Worm (Caenorhabditis elegans) whole organism, late embryonic: ENCODE data around the gene gck-4.

Source experiments
- C08G9.2 ChIP-seq: sonication (generic microtip); optimal IDR thresholded peaks from 2 replicates; lab custom pipeline; 2016; ENCODE audit warnings: mild to moderate bottlenecking, missing genetic modification characterization, moderate library complexity, missing compliant biosample characterization
- C38D4.7 ChIP-seq: fragments of 200-800 bp; sonication (Bioruptor generic); optimal IDR thresholded peaks from 2 replicates; lab custom pipeline; 2018; ENCODE audit warnings: mild to moderate bottlenecking, missing genetic modification characterization, moderate library complexity, missing compliant biosample characterization
- F13H6.1 ChIP-seq: sonication (generic microtip); optimal IDR thresholded peaks from 2 replicates; lab custom pipeline; 2016; ENCODE audit warnings: missing genetic modification characterization, missing compliant biosample characterization
- K02D7.2 ChIP-seq: sonication (generic microtip); optimal IDR thresholded peaks from 2 replicates; lab custom pipeline; 2017; ENCODE audit warnings: mild to moderate bottlenecking, missing genetic modification characterization, missing compliant biosample characterization
- K09A11.1 ChIP-seq: sonication (generic microtip); optimal IDR thresholded peaks from 2 replicates; lab custom pipeline; 2017; ENCODE audit warnings: antibody characterized with exemption, mild to moderate bottlenecking, missing genetic modification characterization, missing compliant biosample characterization; ENCODE audit not compliant: insufficient read depth
- T23F11.4 ChIP-seq: fragments of 200-800 bp; sonication (Bioruptor generic); optimal IDR thresholded peaks from 2 replicates; lab custom pipeline; 2018; ENCODE audit warnings: mild to moderate bottlenecking, missing genetic modification characterization, missing compliant biosample characterization
- ahr-1 ChIP-seq: sonication (generic microtip); optimal IDR thresholded peaks from 2 replicates; lab custom pipeline; 2016; ENCODE audit warnings: missing genetic modification characterization, missing compliant biosample characterization
- ama-1 ChIP-seq: fragments of 150-350 bp; optimal IDR thresholded peaks from 2 replicates; lab custom pipeline; 2014
- ceh-14 ChIP-seq: sonication (generic microtip); optimal IDR thresholded peaks from 2 replicates; lab custom pipeline; 2016; ENCODE audit warnings: missing genotype, missing genetic modification characterization, missing compliant biosample characterization
- ceh-18 ChIP-seq: sonication (generic microtip); optimal IDR thresholded peaks from 2 replicates; lab custom pipeline; 2016; ENCODE audit warnings: missing genetic modification characterization, missing compliant biosample characterization
- ceh-22 ChIP-seq: sonication (generic microtip); optimal IDR thresholded peaks from 2 replicates; lab custom pipeline; 2017; ENCODE audit warnings: missing biosample characterization, missing genetic modification characterization
- ceh-24 ChIP-seq: sonication (generic microtip); optimal IDR thresholded peaks from 2 replicates; lab custom pipeline; 2016; ENCODE audit warnings: mild to moderate bottlenecking, missing genetic modification characterization, missing compliant biosample characterization
- ceh-45 ChIP-seq: fragments of 200-800 bp; sonication (Bioruptor generic); IDR thresholded peaks from 2 replicates; pipeline ENCODE4 v1.3.6; 2022; ENCODE audit warnings: missing genetic modification reagents, missing genetic modification characterization, missing compliant biosample characterization
- ceh-48 ChIP-seq: sonication (generic microtip); optimal IDR thresholded peaks from 2 replicates; lab custom pipeline; 2016; ENCODE audit warnings: missing genetic modification characterization, inconsistent platforms, missing compliant biosample characterization
- ceh-6 ChIP-seq: fragments of 200-800 bp; sonication (Bioruptor generic); optimal IDR thresholded peaks from 2 replicates; lab custom pipeline; 2018; ENCODE audit warnings: mild to moderate bottlenecking, missing genetic modification characterization, missing compliant biosample characterization
- ceh-9 ChIP-seq: sonication (generic microtip); optimal IDR thresholded peaks from 2 replicates; lab custom pipeline; 2016; ENCODE audit warnings: mild to moderate bottlenecking, missing genetic modification characterization, inconsistent platforms, missing compliant biosample characterization
- che-1 ChIP-seq: sonication (generic microtip); optimal IDR thresholded peaks from 2 replicates; lab custom pipeline; 2016; ENCODE audit warnings: mild to moderate bottlenecking, missing genetic modification characterization, missing compliant biosample characterization
- dve-1 ChIP-seq: sonication (generic microtip); optimal IDR thresholded peaks from 2 replicates; lab custom pipeline; 2017; ENCODE audit warnings: antibody characterized with exemption, mild to moderate bottlenecking, missing genetic modification characterization, missing compliant biosample characterization
- elt-2 ChIP-seq: sonication (generic microtip); optimal IDR thresholded peaks from 2 replicates; lab custom pipeline; 2016; ENCODE audit warnings: missing genetic modification reagents, missing genetic modification characterization, missing compliant biosample characterization
- ets-4 ChIP-seq: sonication (generic microtip); optimal IDR thresholded peaks from 2 replicates; lab custom pipeline; 2016; ENCODE audit warnings: missing genetic modification characterization, missing compliant biosample characterization
- eyg-1 ChIP-seq: sonication (generic microtip); optimal IDR thresholded peaks from 2 replicates; lab custom pipeline; 2016; ENCODE audit warnings: missing genotype, missing genetic modification characterization, missing compliant biosample characterization
- gmeb-2 ChIP-seq: sonication (generic microtip); optimal IDR thresholded peaks from 2 replicates; lab custom pipeline; 2016; ENCODE audit warnings: missing genetic modification characterization, inconsistent platforms, missing compliant biosample characterization
- hlh-13 ChIP-seq: fragments of 200-800 bp; sonication (Bioruptor generic); optimal IDR thresholded peaks from 2 replicates; lab custom pipeline; 2018; ENCODE audit warnings: mild to moderate bottlenecking, missing genetic modification characterization, missing compliant biosample characterization
- hlh-15 ChIP-seq: sonication (generic microtip); optimal IDR thresholded peaks from 2 replicates; lab custom pipeline; 2016; ENCODE audit warnings: missing genetic modification characterization, missing compliant biosample characterization
- hlh-30 ChIP-seq: sonication (generic microtip); optimal IDR thresholded peaks from 2 replicates; lab custom pipeline; 2017; ENCODE audit warnings: antibody characterized with exemption, missing genetic modification characterization, missing compliant biosample characterization; ENCODE audit not compliant: insufficient read depth
- hlh-6 ChIP-seq: sonication (generic microtip); optimal IDR thresholded peaks from 2 replicates; lab custom pipeline; 2016; ENCODE audit warnings: missing genotype, missing genetic modification characterization, missing compliant biosample characterization
- lim-6 ChIP-seq: sonication (generic microtip); optimal IDR thresholded peaks from 2 replicates; lab custom pipeline; 2016; ENCODE audit warnings: missing genetic modification characterization, missing compliant biosample characterization
- madf-2 ChIP-seq: sonication (generic microtip); optimal IDR thresholded peaks from 2 replicates; lab custom pipeline; 2017; ENCODE audit warnings: missing genetic modification characterization, missing compliant biosample characterization
- mec-3 ChIP-seq: sonication (generic microtip); optimal IDR thresholded peaks from 2 replicates; lab custom pipeline; 2016; ENCODE audit warnings: borderline replicate concordance, missing genetic modification characterization, missing compliant biosample characterization
- nhr-11 ChIP-seq: fragments of 150-350 bp; optimal IDR thresholded peaks from 2 replicates; lab custom pipeline; 2014; ENCODE audit warnings: missing biosample characterization, missing genetic modification characterization
- nhr-232 ChIP-seq: sonication (generic microtip); optimal IDR thresholded peaks from 2 replicates; lab custom pipeline; 2016; ENCODE audit warnings: missing genetic modification characterization, missing compliant biosample characterization
- npax-4 ChIP-seq: sonication (generic microtip); optimal IDR thresholded peaks from 2 replicates; lab custom pipeline; 2016; ENCODE audit warnings: missing genetic modification characterization, missing compliant biosample characterization
- pag-3 ChIP-seq: sonication (generic microtip); optimal IDR thresholded peaks from 2 replicates; lab custom pipeline; 2016; ENCODE audit warnings: missing compliant biosample characterization, missing genetic modification characterization, borderline replicate concordance
- pax-1 ChIP-seq: fragments of 150-350 bp; optimal IDR thresholded peaks from 2 replicates; lab custom pipeline; 2014; ENCODE audit warnings: missing biosample characterization, missing genetic modification characterization
- pha-4 ChIP-seq: fragments of 150-350 bp; optimal IDR thresholded peaks from 2 replicates; lab custom pipeline; 2018; ENCODE audit warnings: missing biosample characterization, missing genetic modification reagents, missing genetic modification characterization
- pqm-1 ChIP-seq: sonication (generic microtip); optimal IDR thresholded peaks from 2 replicates; lab custom pipeline; 2016; ENCODE audit warnings: missing genetic modification characterization, missing compliant biosample characterization
- ref-2 ChIP-seq: sonication (generic microtip); optimal IDR thresholded peaks from 2 replicates; lab custom pipeline; 2016; ENCODE audit warnings: missing genetic modification characterization, missing compliant biosample characterization
- rnt-1 ChIP-seq: sonication (generic microtip); optimal IDR thresholded peaks from 2 replicates; lab custom pipeline; 2016; ENCODE audit warnings: missing genetic modification characterization, missing compliant biosample characterization
- sdc-2 ChIP-seq: sonication (generic microtip); optimal IDR thresholded peaks from 2 replicates; lab custom pipeline; 2016; ENCODE audit warnings: missing genotype, missing genetic modification characterization, missing compliant biosample characterization
- sox-4 ChIP-seq: sonication (generic microtip); optimal IDR thresholded peaks from 2 replicates; lab custom pipeline; 2017; ENCODE audit warnings: mild to moderate bottlenecking, missing genetic modification characterization, inconsistent platforms, missing compliant biosample characterization
- tbx-2 ChIP-seq: sonication (generic microtip); optimal IDR thresholded peaks from 2 replicates; lab custom pipeline; 2016; ENCODE audit warnings: missing genetic modification characterization, missing compliant biosample characterization
- tbx-7 ChIP-seq: sonication (generic microtip); optimal IDR thresholded peaks from 2 replicates; lab custom pipeline; 2016; ENCODE audit warnings: missing genotype, missing genetic modification characterization, missing compliant biosample characterization
- ttx-3 ChIP-seq: sonication (generic microtip); optimal IDR thresholded peaks from 2 replicates; lab custom pipeline; 2016; ENCODE audit warnings: missing genetic modification reagents, missing genetic modification characterization, missing compliant biosample characterization
- unc-3 ChIP-seq, 2 experiments: fragments of 200-800 bp in 1 of 2; sonication (Bioruptor generic) in 1 of 2; sonication (generic microtip) in 1 of 2; conservative IDR thresholded peaks in 1 of 2; optimal IDR thresholded peaks in 1 of 2; 2 replicates each; pipeline versions ENCODE4 v1.3.6 to Lab custom; 2016 to 2022; ENCODE audit warnings: missing compliant biosample characterization in 2 of 2, missing genetic modification characterization in 2 of 2, missing genetic modification reagents in 1 of 2
- unc-42 ChIP-seq: sonication (generic microtip); optimal IDR thresholded peaks from 2 replicates; lab custom pipeline; 2016; ENCODE audit warnings: missing genotype, missing genetic modification characterization, missing compliant biosample characterization
- unc-55 ChIP-seq: sonication (generic microtip); optimal IDR thresholded peaks from 2 replicates; lab custom pipeline; 2017; ENCODE audit warnings: missing biosample characterization, missing genetic modification reagents, missing genetic modification characterization
- zip-5 ChIP-seq: sonication (generic microtip); optimal IDR thresholded peaks from 2 replicates; lab custom pipeline; 2016; ENCODE audit warnings: missing genetic modification characterization, missing compliant biosample characterization
- ztf-16 ChIP-seq: sonication (generic microtip); optimal IDR thresholded peaks from 2 replicates; lab custom pipeline; 2017; ENCODE audit warnings: missing genetic modification characterization, missing compliant biosample characterization

The gck-4 gene

ce11 chrX:13700642-13701233 is 23.7 kb downstream of the gck-4 start (continued):
- peak; percentile 90 for TF ChIP-seq ceh-22 (tag; lab: Kevin White, UChicago)
- no peak for TF ChIP-seq ceh-24 (tag; lab: Kevin White, UChicago)
- no peak for TF ChIP-seq npax-4
- peak; percentile 89 for TF ChIP-seq F13H6.1 (tag; lab: Kevin White, UChicago)
- peak; percentile 53 for TF ChIP-seq ahr-1 (tag; lab: Kevin White, UChicago)
- peak; percentile 24 for TF ChIP-seq T23F11.4 (GFP tag; lab: Kevin White, UChicago)
- peak; percentile 75 for TF ChIP-seq K09A11.1
- TF ChIP-seq lim-6 (tag; lab: Kevin White, UChicago) = no peak
- TF ChIP-seq madf-2 (tag; lab: Kevin White, UChicago) = peak; percentile 79
- TF ChIP-seq nhr-232 (tag; lab: Kevin White, UChicago) = no peak
- TF ChIP-seq che-1 (tag; lab: Kevin White, UChicago) = no peak
- TF ChIP-seq pag-3 (tag; lab: Kevin White, UChicago) = no peak
- no peak for TF ChIP-seq ama-1 (lab: Kevin White, UChicago)
- TF ChIP-seq ref-2 (tag; lab: Kevin White, UChicago) = peak; percentile 96
- no peak for TF ChIP-seq C38D4.7 (GFP tag; lab: Kevin White, UChicago)
- peak; percentile 40 for TF ChIP-seq gmeb-2 (tag; lab: Kevin White, UChicago)
- TF ChIP-seq hlh-13 = peak; percentile 6
- peak; percentile 50 for TF ChIP-seq unc-3 (GFP tag; conservative IDR thresholded peaks at IDR 0.05; lab: Robert Waterston, UW)
- TF ChIP-seq unc-3 (tag; optimal IDR thresholded peaks at IDR 0.05; lab: Kevin White, UChicago) = peak; percentile 86
- peak; percentile 50 for TF ChIP-seq sox-4 (tag; lab: Kevin White, UChicago)
- TF ChIP-seq ceh-14 (tag; lab: Kevin White, UChicago) = peak; percentile 87
- peak; percentile 97 for TF ChIP-seq tbx-2
- peak; percentile 100 for TF ChIP-seq ceh-18 (tag; lab: Kevin White, UChicago)
- TF ChIP-seq ceh-48 (tag; lab: Kevin White, UChicago) = peak; percentile 73
- TF ChIP-seq unc-55 (GFP tag; lab: Kevin White, UChicago) = peak; percentile 91
- TF ChIP-seq zip-5 (tag; lab: Kevin White, UChicago) = no peak
- TF ChIP-seq ceh-45 = 0 out of 2 replicates have a peak, but pooled peaks have one; percentile 34
- TF ChIP-seq tbx-7 (tag; lab: Kevin White, UChicago) = peak; percentile 56
- peak; percentile 84 for TF ChIP-seq C08G9.2 (tag; lab: Kevin White, UChicago)
- peak; percentile 67 for TF ChIP-seq ceh-6 (GFP tag; lab: Kevin White, UChicago)
- TF ChIP-seq hlh-15 (tag; lab: Kevin White, UChicago) = no peak
- peak; percentile 97 for TF ChIP-seq dve-1
- peak; percentile 95 for TF ChIP-seq pax-1
- no peak for TF ChIP-seq ceh-9 (tag; lab: Kevin White, UChicago)
- peak; percentile 98 for TF ChIP-seq unc-42 (tag; lab: Kevin White, UChicago)
- no peak for TF ChIP-seq mec-3 (tag; lab: Kevin White, UChicago)
- peak; percentile 54 for TF ChIP-seq elt-2 (tag; lab: Kevin White, UChicago)
- TF ChIP-seq sdc-2 (tag; lab: Kevin White, UChicago) = peak; percentile 100
- TF ChIP-seq K02D7.2 (tag; lab: Kevin White, UChicago) = no peak
- TF ChIP-seq eyg-1 (tag; lab: Kevin White, UChicago) = peak; percentile 9
- TF ChIP-seq pqm-1 (tag; lab: Kevin White, UChicago) = peak; percentile 90
- TF ChIP-seq hlh-30 (tag; lab: Kevin White, UChicago) = peak; percentile 80
- no peak for TF ChIP-seq pha-4 (tag; lab: Kevin White, UChicago)
- TF ChIP-seq nhr-11 (tag; lab: Kevin White, UChicago) = no peak
- peak; percentile 97 for TF ChIP-seq rnt-1 (tag; lab: Kevin White, UChicago)
- peak; percentile 71 for TF ChIP-seq ets-4 (tag; lab: Kevin White, UChicago)
- peak; percentile 75 for TF ChIP-seq hlh-6 (tag; lab: Kevin White, UChicago)
- peak; percentile 90 for TF ChIP-seq ztf-16 (tag; lab: Kevin White, UChicago)
- TF ChIP-seq ttx-3 (tag; lab: Kevin White, UChicago) = peak; percentile 69
